Fruit fly (Drosophila melanogaster) ovary, adult (tissue): ENCODE data around the gene CG8141.

Experiments used
- CG17801 ChIP-seq: fragments of 200-800 bp; optimal IDR thresholded peaks from 2 replicates; lab custom pipeline; 2019; ENCODE audit warnings: missing biosample characterization, mild to moderate bottlenecking, missing genetic modification characterization, moderate library complexity; ENCODE audit not compliant: partially characterized antibody

Gene CG8141

dm6 chr3R:13191299-13191698 lies at the start of gene CG8141:
Gene CG8141, plus strand, starts transcription at chr3R:13191599.
- no peak for TF ChIP-seq CG17801 (GFP tag; lab: Kevin White, UChicago)

- TF ChIP-seq CG17801 (GFP tag; lab: Kevin White, UChicago) = no peak
Observed at dm6 chr3R:13155587-13155986, 35.8 kb upstream of the CG8141 start, which contains the start of gene 2mit. Gene 2mit, minus strand, starts transcription at chr3R:13155687.

dm6 chr3R:13181004-13181403 lies 10.4 kb upstream of the CG8141 start, which contains the start of gene CG8138:
Gene CG8138, plus strand, starts transcription at chr3R:13181304.
- TF ChIP-seq CG17801 (GFP tag; lab: Kevin White, UChicago) = no peak

- TF ChIP-seq CG17801 (GFP tag; lab: Kevin White, UChicago) = no peak
Observed at dm6 chr3R:13186396-13186795, 5.0 kb upstream of the CG8141 start, which contains the start of gene CG8508. Gene CG8508, minus strand, starts transcription at chr3R:13186496.

dm6 chr3R:13188219-13188618 lies 3.2 kb upstream of the CG8141 start, which contains the start of gene CG14380:
Gene CG14380, plus strand, starts transcription at chr3R:13188519.
- TF ChIP-seq CG17801 (GFP tag; lab: Kevin White, UChicago) = no peak

dm6 chr3R:13200402-13200801 lies 9.0 kb downstream of the CG8141 start:
- no peak for TF ChIP-seq CG17801 (GFP tag; lab: Kevin White, UChicago)

dm6 chr3R:13208451-13208850 lies 17.1 kb downstream of the CG8141 start:
- no peak for TF ChIP-seq CG17801 (GFP tag; lab: Kevin White, UChicago)

- no peak for TF ChIP-seq CG17801 (GFP tag; lab: Kevin White, UChicago)
Observed at dm6 chr3R:13214347-13214746, 22.9 kb downstream of the CG8141 start, which contains the start of gene CG8483. Gene CG8483, minus strand, starts transcription at chr3R:13214465.

- no peak for TF ChIP-seq CG17801 (GFP tag; lab: Kevin White, UChicago)
Observed at dm6 chr3R:13215100-13215499, 23.7 kb downstream of the CG8141 start.

dm6 chr3R:13218733-13219132 lies 27.3 kb downstream of the CG8141 start:
- no peak for TF ChIP-seq CG17801 (GFP tag; lab: Kevin White, UChicago)

dm6 chr3R:13220478-13220877 lies 29.1 kb downstream of the CG8141 start, which contains the start of gene CG8476:
Gene CG8476, minus strand, starts transcription at chr3R:13220578.
- TF ChIP-seq CG17801 (GFP tag; lab: Kevin White, UChicago) = no peak

dm6 chr3R:13221820-13222219 lies 30.4 kb downstream of the CG8141 start:
- no peak for TF ChIP-seq CG17801 (GFP tag; lab: Kevin White, UChicago)

dm6 chr3R:13231184-13231583 lies 39.8 kb downstream of the CG8141 start:
- no peak for TF ChIP-seq CG17801 (GFP tag; lab: Kevin White, UChicago)

dm6 chr3R:13241726-13242125 lies 50.3 kb downstream of the CG8141 start:
- TF ChIP-seq CG17801 (GFP tag; lab: Kevin White, UChicago) = no peak
